Worm (Caenorhabditis elegans): ENCODE data around the gene Y79H2A.4.

- TF ChIP-seq fkh-10 (GFP tag; optimal IDR thresholded peaks at IDR 0.05) (no peak), nhr-232 (tag; optimal IDR thresholded peaks at IDR 0.05) (no peak), syd-9 (tag; optimal IDR thresholded peaks at IDR 0.05) (no peak), hlh-30 (tag; optimal IDR thresholded peaks at IDR 0.05; ENCODE audit: insufficient read depth) (no peak), ref-2 (tag; optimal IDR thresholded peaks at IDR 0.05) (no peak), npax-4 (tag; optimal IDR thresholded peaks at IDR 0.05) (no peak)
Measured at ce11 chrIII:12040999-12041398, at the start of gene Y79H2A.4.
